Fruit fly (Drosophila melanogaster) S2 (cell line): ENCODE measurements around the gene CG31793.

Experiments
- CG8478 ChIP-seq: fragments of >200 bp; optimal IDR thresholded peaks from 2 replicates; lab custom pipeline; 2018
- CTCF ChIP-seq, 2 experiments: fragments of >200 bp; optimal IDR thresholded peaks; 2 replicates each; lab custom pipeline; 2018

- TF ChIP-seq CTCF (optimal IDR thresholded peaks at IDR 0.05; lab: Kevin White, UChicago) (no peak), CG8478 (no peak)
Measured at dm6 chr2L:18986125-18986498, 17.1 kb upstream of the CG31793 start.
